Worm (Caenorhabditis elegans): ENCODE measurements around the gene ZK686.6.

DNA sequence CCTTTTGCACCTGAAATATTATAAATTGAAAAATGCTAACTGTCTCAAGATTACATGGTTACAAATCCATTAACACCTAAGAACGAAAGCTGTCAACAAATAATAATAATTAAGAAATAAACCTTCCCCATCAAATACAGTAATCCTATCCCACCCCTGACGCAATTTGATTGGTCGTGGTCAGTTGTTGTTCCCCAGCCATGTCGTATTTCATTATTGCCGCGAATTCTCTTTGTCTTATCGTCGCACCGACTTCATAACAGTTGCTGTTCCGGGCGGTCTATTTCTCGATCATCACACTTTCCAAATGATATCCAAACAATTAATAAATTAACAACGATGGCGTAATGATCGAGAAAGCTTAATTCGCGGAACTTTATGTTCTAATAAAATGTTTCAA lies 5.7 kb upstream of the ZK686.6 start:
- TF ChIP-seq nhr-10 (tag; optimal IDR thresholded peaks at IDR 0.05): no peak
- no peak for TF ChIP-seq lin-39 (tag; optimal IDR thresholded peaks at IDR 0.05)
- no peak for TF ChIP-seq sdz-12 (GFP tag; optimal IDR thresholded peaks at IDR 0.05)
- no peak for TF ChIP-seq ces-1 (GFP tag; optimal IDR thresholded peaks at IDR 0.05)
- no peak for TF ChIP-seq nhr-25 (tag; optimal IDR thresholded peaks at IDR 0.05; ENCODE audit: borderline replicate concordance, insufficient read depth)
- TF ChIP-seq fkh-10 (GFP tag; optimal IDR thresholded peaks at IDR 0.05): no peak
- no peak for TF ChIP-seq jun-1 (tag; optimal IDR thresholded peaks at IDR 0.05)
- TF ChIP-seq ceh-82 (tag; optimal IDR thresholded peaks at IDR 0.05): no peak
- no peak for TF ChIP-seq egl-43 (GFP tag; IDR thresholded peaks at IDR 0.05)
- TF ChIP-seq aly-2 (tag; optimal IDR thresholded peaks at IDR 0.05): no peak
- TF ChIP-seq unc-62 (GFP tag; optimal IDR thresholded peaks at IDR 0.05 in 1 of 2): no peak
- TF ChIP-seq unc-62 (tag; optimal IDR thresholded peaks at IDR 0.05): no peak
- TF ChIP-seq pqm-1 (tag; optimal IDR thresholded peaks at IDR 0.05): no peak

Measured in whole organism, L4 larva.